Fruit fly (Drosophila melanogaster): ENCODE results near the gene RIOK1.

Gene RIOK1

dm6 chr3L:11627819-11628483, 20.3 kb downstream of the RIOK1 start, which contains the start of gene Apt1:
Gene Apt1 (plus strand): TSS chr3L:11628037.
- TF ChIP-seq tap (tag; optimal IDR thresholded peaks at IDR 0.05): no peak
- TF ChIP-seq CG12769 (tag; optimal IDR thresholded peaks at IDR 0.05): no peak
- no peak for TF ChIP-seq peb (GFP tag; IDR thresholded peaks at IDR 0.05)
- TF ChIP-seq BEAF-32 (GFP tag; optimal IDR thresholded peaks at IDR 0.05): peak; percentile 91
- peak; percentile 96 for TF ChIP-seq knrl (GFP tag; IDR thresholded peaks at IDR 0.05; ENCODE audit: partially characterized antibody)
- no peak for TF ChIP-seq dm (GFP tag; optimal IDR thresholded peaks at IDR 0.05)
- no peak for TF ChIP-seq cato (GFP tag; optimal IDR thresholded peaks at IDR 0.05; ENCODE audit: borderline replicate concordance)
- TF ChIP-seq CG10462 (GFP tag; optimal IDR thresholded peaks at IDR 0.05): no peak
- peak; percentile 19 for TF ChIP-seq CG9797 (GFP tag; optimal IDR thresholded peaks at IDR 0.05)
- TF ChIP-seq CG2202 (tag; optimal IDR thresholded peaks at IDR 0.05): no peak
- no peak for TF ChIP-seq mirr (GFP tag; optimal IDR thresholded peaks at IDR 0.05)
- TF ChIP-seq CG10959 (GFP tag; IDR thresholded peaks at IDR 0.05): no peak
- TF ChIP-seq sens-2 (GFP tag; IDR thresholded peaks at IDR 0.05): no peak
- TF ChIP-seq fd3F (GFP tag; optimal IDR thresholded peaks at IDR 0.05): no peak
- TF ChIP-seq CG34422 (GFP tag; IDR thresholded peaks at IDR 0.05): no peak; the same call in 2 of the 3 replicates
- TF ChIP-seq CG2129 (GFP tag; IDR thresholded peaks at IDR 0.05; ENCODE audit: partially characterized antibody): peak; percentile 83
- no peak for TF ChIP-seq Antp (GFP tag; optimal IDR thresholded peaks at IDR 0.05)
- TF ChIP-seq nau (GFP tag; optimal IDR thresholded peaks at IDR 0.05): no peak
- no peak for TF ChIP-seq oc (tag; optimal IDR thresholded peaks at IDR 0.05)
- TF ChIP-seq Meics (GFP tag; optimal IDR thresholded peaks at IDR 0.05): no peak
- no peak for TF ChIP-seq klu (GFP tag; IDR thresholded peaks at IDR 0.05)
- TF ChIP-seq Myb (GFP tag; optimal IDR thresholded peaks at IDR 0.05): peak; percentile 90
- TF ChIP-seq crp (GFP tag; optimal IDR thresholded peaks at IDR 0.05): no peak
- TF ChIP-seq CG6254 (GFP tag; optimal IDR thresholded peaks at IDR 0.05): no peak
- TF ChIP-seq CG3281 (GFP tag; optimal IDR thresholded peaks at IDR 0.05): no peak
- peak; percentile 50 for TF ChIP-seq sens (GFP tag)
- TF ChIP-seq br (optimal IDR thresholded peaks at IDR 0.05): no peak
- no peak for TF ChIP-seq chif (GFP tag; optimal IDR thresholded peaks at IDR 0.05)
- no peak for TF ChIP-seq cas (GFP tag; IDR thresholded peaks at IDR 0.05)
- TF ChIP-seq Kr (GFP tag; optimal IDR thresholded peaks at IDR 0.05): no peak
- TF ChIP-seq Dp (GFP tag; optimal IDR thresholded peaks at IDR 0.05): peak; percentile 69
- TF ChIP-seq zfh2 (GFP tag; optimal IDR thresholded peaks at IDR 0.05): no peak
- TF ChIP-seq CG15696 (tag; optimal IDR thresholded peaks at IDR 0.05): no peak
- peak; percentile 35 for TF ChIP-seq lilli (GFP tag; optimal IDR thresholded peaks at IDR 0.05)
- TF ChIP-seq Scr (GFP tag; IDR thresholded peaks at IDR 0.05; ENCODE audit: partially characterized antibody): peak; percentile 95
- TF ChIP-seq CG15479 (GFP tag; optimal IDR thresholded peaks at IDR 0.05): no peak
- no peak for TF ChIP-seq corto (GFP tag; optimal IDR thresholded peaks at IDR 0.05)
- no peak for TF ChIP-seq pum (GFP tag; optimal IDR thresholded peaks at IDR 0.05)
- no peak for TF ChIP-seq CG2678 (tag; optimal IDR thresholded peaks at IDR 0.05)
- peak; percentile 28 for TF ChIP-seq Ets97D (GFP tag; optimal IDR thresholded peaks at IDR 0.05)
- peak; percentile 1 for TF ChIP-seq Fer1 (GFP tag; optimal IDR thresholded peaks at IDR 0.05)
- no peak for TF ChIP-seq CG10979 (tag; optimal IDR thresholded peaks at IDR 0.05)
- TF ChIP-seq CG12659 (GFP tag; optimal IDR thresholded peaks at IDR 0.05): peak; percentile 39
- TF ChIP-seq fu2 (GFP tag; optimal IDR thresholded peaks at IDR 0.05): no peak
- TF ChIP-seq pros (GFP tag; optimal IDR thresholded peaks at IDR 0.05): no peak
- no peak for TF ChIP-seq CG1233 (GFP tag; optimal IDR thresholded peaks at IDR 0.05)
- peak; percentile 58; the same call in 1 of the 2 replicates for TF ChIP-seq CG9932 (GFP tag; IDR thresholded peaks at IDR 0.05)
- no peak for TF ChIP-seq CG4360 (GFP tag; IDR thresholded peaks at IDR 0.05)
- peak; percentile 82 for TF ChIP-seq nerfin-2 (GFP tag; IDR thresholded peaks at IDR 0.05; ENCODE audit: partially characterized antibody)
- no peak for TF ChIP-seq HmgD (GFP tag; optimal IDR thresholded peaks at IDR 0.05)
